Worm (Caenorhabditis elegans) whole organism, L1 larva: ENCODE results near the gene F32A5.4.
A peak's percentile ranks its signal among the peaks of the same experiment; 100 is the strongest.

ENCODE experiments used
- ceh-63 ChIP-seq: fragments of 200-800 bp; sonication (Bioruptor generic); optimal IDR thresholded peaks from 2 replicates; lab custom pipeline; 2018; ENCODE audit warnings: mild to moderate bottlenecking, missing genetic modification characterization, missing compliant biosample characterization
- ceh-88 ChIP-seq: fragments of 200-800 bp; sonication (Bioruptor generic); IDR thresholded peaks from 2 replicates; pipeline ENCODE4 v1.3.6; 2022; ENCODE audit warnings: missing genetic modification characterization, missing compliant biosample characterization
- dsc-1 ChIP-seq: sonication (generic microtip); optimal IDR thresholded peaks from 2 replicates; lab custom pipeline; 2016; ENCODE audit warnings: mild to moderate bottlenecking, missing genetic modification characterization, missing compliant biosample characterization
- lin-39 ChIP-seq: fragments of 150-350 bp; optimal IDR thresholded peaks from 2 replicates; lab custom pipeline; 2014; ENCODE audit warnings: missing biosample characterization, missing genetic modification reagents, missing genetic modification characterization
- lsy-2 ChIP-seq, 2 experiments: fragments of 150-350 bp; optimal IDR thresholded peaks; 2 replicates each; lab custom pipeline; 2014; ENCODE audit warnings: missing biosample characterization in 2 of 2, missing genetic modification characterization in 2 of 2
- nhr-11 ChIP-seq: fragments of 150-350 bp; optimal IDR thresholded peaks from 2 replicates; lab custom pipeline; 2014; ENCODE audit warnings: missing biosample characterization, missing genetic modification characterization
- pqm-1 ChIP-seq: sonication (generic microtip); optimal IDR thresholded peaks from 3 replicates; lab custom pipeline; 2017; ENCODE audit warnings: missing biosample characterization, missing genetic modification characterization
- snpc-4 ChIP-seq: fragments of 150-350 bp; optimal IDR thresholded peaks from 2 replicates; lab custom pipeline; 2014; ENCODE audit warnings: missing biosample characterization, missing genetic modification characterization
- sptf-1 ChIP-seq: fragments of 150-350 bp; optimal IDR thresholded peaks from 2 replicates; lab custom pipeline; 2014; ENCODE audit warnings: missing biosample characterization, missing genetic modification characterization
- unc-62 ChIP-seq: fragments of 150-350 bp; optimal IDR thresholded peaks from 2 replicates; lab custom pipeline; 2014; ENCODE audit warnings: missing biosample characterization, missing genetic modification reagents, missing genetic modification characterization

- TF ChIP-seq snpc-4 (no peak), lsy-2 (tag; optimal IDR thresholded peaks at IDR 0.05; lab: Kevin White, UChicago) (peak; percentile 25 to 50), lin-39 (tag; lab: Kevin White, UChicago) (no peak), dsc-1 (tag; lab: Kevin White, UChicago) (peak; percentile 3), unc-62 (GFP tag; lab: Kevin White, UChicago) (no peak), ceh-63 (GFP tag; lab: Kevin White, UChicago) (no peak), pqm-1 (no peak), ceh-88 (GFP tag; lab: Robert Waterston, UW) (no peak), nhr-11 (no peak), sptf-1 (tag; lab: Kevin White, UChicago) (no peak)
Observed at ce11 chrII:7182630-7183029, 46.3 kb upstream of the F32A5.4 start.
